Fruit fly (Drosophila melanogaster) whole organism, embryonic: ENCODE data around the gene CG5521.
A peak's percentile ranks its signal among the peaks of the same experiment; 100 is the strongest.

Experiments used
- Atf3 ChIP-seq: fragments of 200-800 bp; sonication (Bioruptor generic); optimal IDR thresholded peaks from 3 replicates; lab custom pipeline; 2016; ENCODE audit warnings: missing biosample characterization, missing genetic modification characterization
- CG12659 ChIP-seq: fragments of 200-800 bp; sonication (Bioruptor generic); optimal IDR thresholded peaks from 3 replicates; lab custom pipeline; 2017; ENCODE audit warnings: mild to moderate bottlenecking, missing biosample characterization, missing genetic modification reagents, missing genetic modification characterization
- CG12769 ChIP-seq: fragments of 200-800 bp; sonication (Bioruptor generic); optimal IDR thresholded peaks from 2 replicates; lab custom pipeline; 2019; ENCODE audit warnings: missing biosample characterization, mild to moderate bottlenecking, missing genetic modification characterization, moderate library complexity
- CG15011 ChIP-seq: fragments of 200-800 bp; sonication (Bioruptor generic); optimal IDR thresholded peaks from 3 replicates; lab custom pipeline; 2018; ENCODE audit warnings: missing biosample characterization, mild to moderate bottlenecking, missing genetic modification characterization
- CG15269 ChIP-seq: fragments of 200-800 bp; sonication (Bioruptor generic); optimal IDR thresholded peaks from 2 replicates; lab custom pipeline; 2018; ENCODE audit warnings: missing biosample characterization, mild to moderate bottlenecking, missing genetic modification characterization, moderate library complexity
- CG15514 ChIP-seq: fragments of 200-800 bp; sonication (Bioruptor generic); optimal IDR thresholded peaks from 3 replicates; lab custom pipeline; 2017; ENCODE audit warnings: missing biosample characterization, missing genetic modification characterization, mild to moderate bottlenecking, moderate library complexity, missing genetic modification reagents
- CG16779 ChIP-seq: fragments of 200-800 bp; sonication (Bioruptor generic); IDR thresholded peaks from 2 replicates; pipeline ENCODE4 v1.3.6; 2022; ENCODE audit warnings: missing biosample characterization, missing genetic modification characterization
- CG17361 ChIP-seq: fragments of 200-800 bp; sonication (Bioruptor generic); IDR thresholded peaks from 3 replicates; pipeline ENCODE4 v1.3.6; 2022; ENCODE audit warnings: missing biosample characterization, missing genetic modification characterization
- CG18599 ChIP-seq: fragments of 200-800 bp; sonication (Bioruptor generic); optimal IDR thresholded peaks from 3 replicates; lab custom pipeline; 2017; ENCODE audit warnings: missing biosample characterization, missing genetic modification characterization, mild to moderate bottlenecking, moderate library complexity, missing genetic modification reagents
- CG2120 ChIP-seq: fragments of 200-800 bp; sonication (Bioruptor generic); optimal IDR thresholded peaks from 3 replicates; lab custom pipeline; 2016; ENCODE audit warnings: missing biosample characterization, missing genetic modification characterization
- CG2678 ChIP-seq: fragments of 200-800 bp; sonication (Bioruptor generic); optimal IDR thresholded peaks from 3 replicates; lab custom pipeline; 2019; ENCODE audit warnings: missing biosample characterization, mild to moderate bottlenecking, missing genetic modification characterization, moderate library complexity
- CG31365 ChIP-seq: fragments of 200-800 bp; sonication (Bioruptor generic); optimal IDR thresholded peaks from 2 replicates; lab custom pipeline; 2018; ENCODE audit warnings: missing biosample characterization, mild to moderate bottlenecking, missing genetic modification characterization
- CG3163 ChIP-seq: fragments of 200-800 bp; sonication (Bioruptor generic); optimal IDR thresholded peaks from 3 replicates; lab custom pipeline; 2016; ENCODE audit warnings: missing biosample characterization, missing genetic modification characterization
- CG3407 ChIP-seq: fragments of 200-800 bp; sonication (Bioruptor generic); optimal IDR thresholded peaks from 2 replicates; lab custom pipeline; 2018; ENCODE audit warnings: missing biosample characterization, mild to moderate bottlenecking, missing genetic modification characterization
- CG4617 ChIP-seq: fragments of 200-800 bp; sonication (Bioruptor generic); optimal IDR thresholded peaks from 3 replicates; lab custom pipeline; 2016; ENCODE audit warnings: missing biosample characterization, missing genetic modification characterization, borderline replicate concordance
- CG4854 ChIP-seq: fragments of 200-800 bp; sonication (Bioruptor generic); optimal IDR thresholded peaks from 2 replicates; lab custom pipeline; 2016; ENCODE audit warnings: missing biosample characterization, missing genetic modification characterization, inconsistent platforms
- CG6854 ChIP-seq: fragments of 200-800 bp; sonication (Bioruptor generic); optimal IDR thresholded peaks from 3 replicates; lab custom pipeline; 2017; ENCODE audit warnings: missing biosample characterization, mild to moderate bottlenecking, missing genetic modification characterization
- CG7839 ChIP-seq: fragments of 200-800 bp; sonication (Bioruptor generic); optimal IDR thresholded peaks from 3 replicates; lab custom pipeline; 2018; ENCODE audit warnings: missing biosample characterization, mild to moderate bottlenecking, missing genetic modification characterization, moderate library complexity
- CG8281 ChIP-seq: fragments of 200-800 bp; sonication (Bioruptor generic); optimal IDR thresholded peaks from 2 replicates; lab custom pipeline; 2018; ENCODE audit warnings: missing biosample characterization, mild to moderate bottlenecking, missing genetic modification characterization, moderate library complexity
- CG9437 ChIP-seq: fragments of 200-800 bp; sonication (Bioruptor generic); optimal IDR thresholded peaks from 2 replicates; lab custom pipeline; 2018; ENCODE audit warnings: missing biosample characterization, mild to moderate bottlenecking, missing genetic modification characterization
- Chrac-16 ChIP-seq: fragments of 200-800 bp; sonication (Bioruptor generic); optimal IDR thresholded peaks from 3 replicates; lab custom pipeline; 2016; ENCODE audit warnings: missing biosample characterization, missing genetic modification characterization
- CoRest ChIP-seq: fragments of 200-800 bp; sonication (Bioruptor generic); optimal IDR thresholded peaks from 3 replicates; lab custom pipeline; 2018; ENCODE audit warnings: missing biosample characterization, mild to moderate bottlenecking, missing genetic modification characterization, moderate library complexity
- D19A ChIP-seq: fragments of 200-800 bp; optimal IDR thresholded peaks from 3 replicates; lab custom pipeline; 2019; ENCODE audit warnings: missing biosample characterization, mild to moderate bottlenecking, missing genetic modification characterization, moderate library complexity
- Dbx ChIP-seq: fragments of 200-800 bp; sonication (Bioruptor generic); IDR thresholded peaks from 3 replicates; pipeline ENCODE4 v1.3.6; 2022; ENCODE audit warnings: missing biosample characterization, missing genetic modification characterization
- E2f1 ChIP-seq: fragments of 200-800 bp; sonication (Bioruptor generic); IDR thresholded peaks from 2 replicates; pipeline ENCODE4 v1.3.6; 2022; ENCODE audit warnings: missing biosample characterization, missing genetic modification characterization
- Lim3 ChIP-seq: fragments of 200-800 bp; sonication (Bioruptor generic); IDR thresholded peaks from 2 replicates; pipeline ENCODE4 v1.3.6; 2022; ENCODE audit warnings: missing biosample characterization, missing genetic modification characterization
- Nf-YB ChIP-seq: fragments of 200-800 bp; sonication (Bioruptor generic); optimal IDR thresholded peaks from 3 replicates; lab custom pipeline; 2019; ENCODE audit warnings: missing biosample characterization, mild to moderate bottlenecking, missing genetic modification characterization, moderate library complexity
- Sox102F ChIP-seq: fragments of 200-800 bp; sonication (Bioruptor generic); optimal IDR thresholded peaks from 2 replicates; lab custom pipeline; 2018; ENCODE audit warnings: missing biosample characterization, mild to moderate bottlenecking, missing genetic modification characterization, moderate library complexity
- Xrp1 ChIP-seq: fragments of 200-800 bp; sonication (Bioruptor generic); IDR thresholded peaks from 2 replicates; pipeline ENCODE4 v1.3.6; 2022; ENCODE audit warnings: missing biosample characterization, missing genetic modification characterization
- ara ChIP-seq: fragments of 200-800 bp; sonication (Bioruptor generic); IDR thresholded peaks from 2 replicates; pipeline ENCODE4 v1.3.6; 2022; ENCODE audit warnings: missing biosample characterization, missing genetic modification characterization
- ase ChIP-seq: fragments of 200-800 bp; sonication (Bioruptor generic); IDR thresholded peaks from 3 replicates; pipeline ENCODE4 v1.3.6; 2022; ENCODE audit warnings: missing biosample characterization, missing genetic modification characterization
- az2 ChIP-seq: fragments of 200-800 bp; sonication (Bioruptor generic); optimal IDR thresholded peaks from 3 replicates; lab custom pipeline; 2016; ENCODE audit warnings: missing biosample characterization, missing genetic modification characterization
- bab2 ChIP-seq: fragments of 200-800 bp; sonication (Bioruptor generic); optimal IDR thresholded peaks from 2 replicates; lab custom pipeline; 2016; ENCODE audit warnings: missing biosample characterization, missing genetic modification characterization
- btn ChIP-seq: fragments of 200-800 bp; sonication (Bioruptor generic); optimal IDR thresholded peaks from 2 replicates; lab custom pipeline; 2016; ENCODE audit warnings: missing biosample characterization, missing genetic modification characterization
- da ChIP-seq: fragments of 200-800 bp; sonication (Bioruptor generic); optimal IDR thresholded peaks from 2 replicates; lab custom pipeline; 2016; ENCODE audit warnings: missing biosample characterization, missing genetic modification characterization
- dmrt99B ChIP-seq: fragments of 200-800 bp; sonication (Bioruptor generic); optimal IDR thresholded peaks from 2 replicates; lab custom pipeline; 2018; ENCODE audit warnings: missing biosample characterization, mild to moderate bottlenecking, missing genetic modification characterization, moderate library complexity
- fru ChIP-seq: fragments of >200 bp; optimal IDR thresholded peaks from 2 replicates; lab custom pipeline; 2017
- gem ChIP-seq: fragments of 200-800 bp; sonication (Bioruptor generic); optimal IDR thresholded peaks from 2 replicates; lab custom pipeline; 2019; ENCODE audit warnings: missing biosample characterization, mild to moderate bottlenecking, missing genetic modification characterization, moderate library complexity
- gfzf ChIP-seq: fragments of 200-800 bp; sonication (Bioruptor generic); optimal IDR thresholded peaks from 2 replicates; lab custom pipeline; 2016; ENCODE audit warnings: missing biosample characterization, mild to moderate bottlenecking, missing genetic modification characterization, moderate library complexity
- insv ChIP-seq, 2 experiments: fragments of 200-800 bp; sonication (Bioruptor generic); optimal IDR thresholded peaks; 3 replicates each; lab custom pipeline; 2016 to 2018; ENCODE audit warnings: missing biosample characterization in 2 of 2, missing genetic modification characterization in 2 of 2
- lbe ChIP-seq: fragments of 200-800 bp; sonication (Bioruptor generic); optimal IDR thresholded peaks from 2 replicates; lab custom pipeline; 2016; ENCODE audit warnings: missing biosample characterization, mild to moderate bottlenecking, missing genetic modification characterization
- lmd ChIP-seq: fragments of 200-800 bp; sonication (Bioruptor generic); IDR thresholded peaks from 2 replicates; pipeline ENCODE4 v1.3.6; 2022; ENCODE audit warnings: missing biosample characterization, missing genetic modification characterization
- phol ChIP-seq: fragments of 200-800 bp; sonication (Bioruptor generic); optimal IDR thresholded peaks from 3 replicates; lab custom pipeline; 2018; ENCODE audit warnings: missing biosample characterization, mild to moderate bottlenecking, missing genetic modification characterization, moderate library complexity
- repo ChIP-seq: fragments of 200-800 bp; sonication (Bioruptor generic); optimal IDR thresholded peaks from 2 replicates; lab custom pipeline; 2016; ENCODE audit warnings: missing biosample characterization, missing genetic modification characterization
- sd ChIP-seq: fragments of 200-800 bp; sonication (Bioruptor generic); optimal IDR thresholded peaks from 3 replicates; lab custom pipeline; 2018; ENCODE audit warnings: missing biosample characterization, mild to moderate bottlenecking, missing genetic modification characterization, moderate library complexity
- sens ChIP-seq: fragments of 200-800 bp; sonication (Bioruptor generic); peaks from one replicate; lab custom pipeline; 2016; ENCODE audit warnings: missing biosample characterization, missing genetic modification characterization
- shn ChIP-seq: fragments of 200-800 bp; sonication (Bioruptor generic); optimal IDR thresholded peaks from 3 replicates; lab custom pipeline; 2016; ENCODE audit warnings: missing biosample characterization, missing genetic modification characterization
- slp2 ChIP-seq: fragments of 200-800 bp; sonication (Bioruptor generic); optimal IDR thresholded peaks from 2 replicates; lab custom pipeline; 2016; ENCODE audit warnings: missing biosample characterization, missing genetic modification characterization
- tio ChIP-seq: fragments of 200-800 bp; sonication (Bioruptor generic); optimal IDR thresholded peaks from 2 replicates; lab custom pipeline; 2017; ENCODE audit warnings: missing biosample characterization, missing genetic modification characterization, inconsistent platforms
- tx ChIP-seq: fragments of 200-800 bp; sonication (Bioruptor generic); optimal IDR thresholded peaks from 2 replicates; lab custom pipeline; 2016; ENCODE audit warnings: missing biosample characterization, missing genetic modification characterization

CG5521 gene

dm6 chr3R:26968823-26969638, 2.3 kb downstream of the CG5521 start (continued):
- TF ChIP-seq tx (GFP tag; lab: Kevin White, UChicago): no peak
- no peak for TF ChIP-seq fru (lab: Kevin White, UChicago)
- peak; percentile 43; the same call in 1 of the 2 replicates for TF ChIP-seq Xrp1
- TF ChIP-seq Nf-YB (GFP tag; lab: Kevin White, UChicago): peak; percentile 43
- peak; percentile 52; the same call in 2 of the 3 replicates for TF ChIP-seq CG17361 (GFP tag; lab: Robert Waterston, UW)
- no peak for TF ChIP-seq CG15011 (GFP tag; lab: Kevin White, UChicago)
- TF ChIP-seq slp2 (GFP tag; lab: Kevin White, UChicago): no peak
- TF ChIP-seq lmd (GFP tag; lab: Robert Waterston, UW): no peak
- TF ChIP-seq E2f1: 0 out of 2 replicates have a peak, but pooled peaks have one; percentile 31
- no peak for TF ChIP-seq CG18599
- TF ChIP-seq phol: peak; percentile 24
- TF ChIP-seq ase: no peak
- no peak for TF ChIP-seq Atf3 (GFP tag; lab: Kevin White, UChicago)
- no peak for TF ChIP-seq CG15514
- TF ChIP-seq dmrt99B (tag; lab: Kevin White, UChicago): peak; percentile 41
- no peak for TF ChIP-seq CG16779 (GFP tag; lab: Robert Waterston, UW)
- peak; percentile 36 for TF ChIP-seq Sox102F (GFP tag; lab: Kevin White, UChicago)
- no peak for TF ChIP-seq Dbx (GFP tag; lab: Robert Waterston, UW)
- no peak for TF ChIP-seq tio (GFP tag; lab: Kevin White, UChicago)
- TF ChIP-seq ara (GFP tag; lab: Robert Waterston, UW): no peak
- TF ChIP-seq D19A: peak; percentile 36
- peak; percentile 39 for TF ChIP-seq CG2678 (tag; lab: Kevin White, UChicago)
- TF ChIP-seq Lim3: peak; percentile 54; the same call in 1 of the 2 replicates
- TF ChIP-seq CG4617 (GFP tag; lab: Kevin White, UChicago): no peak
- no peak for TF ChIP-seq CG9437
- no peak for TF ChIP-seq CG3407
- no peak for TF ChIP-seq CG3163 (GFP tag; lab: Kevin White, UChicago)
- TF ChIP-seq lbe (GFP tag; lab: Kevin White, UChicago): no peak
- TF ChIP-seq az2 (GFP tag; lab: Kevin White, UChicago): peak; percentile 17
- TF ChIP-seq bab2 (GFP tag; lab: Kevin White, UChicago): no peak
- TF ChIP-seq gfzf: no peak
- no peak for TF ChIP-seq CG6854 (GFP tag; lab: Kevin White, UChicago)
- TF ChIP-seq repo: no peak
- TF ChIP-seq CG8281 (tag; lab: Kevin White, UChicago): peak; percentile 20
- TF ChIP-seq CG15269: peak; percentile 36
- TF ChIP-seq insv (GFP tag; optimal IDR thresholded peaks at IDR 0.05; lab: Kevin White, UChicago): no peak
- peak; percentile 12 for TF ChIP-seq sens (GFP tag; lab: Kevin White, UChicago)
- TF ChIP-seq CG7839 (tag; lab: Kevin White, UChicago): peak; percentile 37
- no peak for TF ChIP-seq CG31365 (tag; lab: Kevin White, UChicago)
- TF ChIP-seq sd (tag; lab: Kevin White, UChicago): peak; percentile 58
- no peak for TF ChIP-seq da (GFP tag; lab: Kevin White, UChicago)
- peak; percentile 7 for TF ChIP-seq CG12659 (GFP tag; lab: Kevin White, UChicago)
- no peak for TF ChIP-seq btn
- TF ChIP-seq Chrac-16 (GFP tag; lab: Kevin White, UChicago): no peak
- no peak for TF ChIP-seq CG4854 (GFP tag; lab: Kevin White, UChicago)
- TF ChIP-seq CG2120 (GFP tag; lab: Kevin White, UChicago): peak; percentile 10
- TF ChIP-seq shn (GFP tag; lab: Kevin White, UChicago): no peak
- TF ChIP-seq CG12769 (tag; lab: Kevin White, UChicago): peak; percentile 80
- TF ChIP-seq gem: peak; percentile 61
- peak; percentile 51 for TF ChIP-seq CoRest (tag; lab: Kevin White, UChicago)
